Fruit fly (Drosophila melanogaster) whole organism, embryonic: Measurements from ENCODE around the gene Jupiter.

Experiments
- ATbp ChIP-seq: fragments of 200-800 bp; sonication (Bioruptor generic); optimal IDR thresholded peaks from 2 replicates; lab custom pipeline; 2017; ENCODE audit warnings: missing biosample characterization, mild to moderate bottlenecking, missing genetic modification characterization, missing genetic modification reagents
- CG12155 ChIP-seq: fragments of 200-800 bp; sonication (Bioruptor generic); optimal IDR thresholded peaks from 3 replicates; lab custom pipeline; 2016; ENCODE audit warnings: missing biosample characterization, missing genetic modification characterization
- CG12236 ChIP-seq: fragments of 200-800 bp; sonication (Bioruptor generic); optimal IDR thresholded peaks from 2 replicates; lab custom pipeline; 2016; ENCODE audit warnings: missing biosample characterization, missing genetic modification characterization
- CG14965 ChIP-seq: fragments of 200-800 bp; sonication (Bioruptor generic); optimal IDR thresholded peaks from 2 replicates; lab custom pipeline; 2016; ENCODE audit warnings: missing biosample characterization, missing genetic modification characterization, borderline replicate concordance
- CG15073 ChIP-seq: fragments of 200-800 bp; sonication (Bioruptor generic); optimal IDR thresholded peaks from 2 replicates; lab custom pipeline; 2016; ENCODE audit warnings: missing biosample characterization, missing genetic modification characterization
- CG15601 ChIP-seq: fragments of 200-800 bp; sonication (Bioruptor generic); optimal IDR thresholded peaks from 3 replicates; lab custom pipeline; 2019; ENCODE audit warnings: missing biosample characterization, mild to moderate bottlenecking, missing genetic modification characterization, moderate library complexity
- CG1603 ChIP-seq: fragments of 200-800 bp; sonication (Bioruptor generic); optimal IDR thresholded peaks from 2 replicates; lab custom pipeline; 2019; ENCODE audit warnings: missing biosample characterization, mild to moderate bottlenecking, missing genetic modification characterization, moderate library complexity
- CG18262 ChIP-seq: fragments of 200-800 bp; optimal IDR thresholded peaks from 3 replicates; lab custom pipeline; 2019; ENCODE audit warnings: missing biosample characterization, mild to moderate bottlenecking, missing genetic modification characterization, moderate library complexity
- CG1832 ChIP-seq: fragments of 200-800 bp; sonication (Bioruptor generic); optimal IDR thresholded peaks from 2 replicates; lab custom pipeline; 2017; ENCODE audit warnings: missing biosample characterization, mild to moderate bottlenecking, missing genetic modification characterization, inconsistent platforms
- CG2120 ChIP-seq: fragments of 200-800 bp; sonication (Bioruptor generic); optimal IDR thresholded peaks from 3 replicates; lab custom pipeline; 2016; ENCODE audit warnings: missing biosample characterization, missing genetic modification characterization
- CG2875 ChIP-seq: fragments of 200-800 bp; sonication (Bioruptor generic); optimal IDR thresholded peaks from 2 replicates; lab custom pipeline; 2017; ENCODE audit warnings: missing biosample characterization, mild to moderate bottlenecking, missing genetic modification characterization, missing genetic modification reagents
- CG2889 ChIP-seq: fragments of 200-800 bp; sonication (Bioruptor generic); IDR thresholded peaks from 3 replicates; pipeline ENCODE4 v1.3.6; 2022; ENCODE audit warnings: missing biosample characterization, missing genetic modification characterization
- CG3065 ChIP-seq: fragments of 200-800 bp; sonication (Bioruptor generic); optimal IDR thresholded peaks from 2 replicates; lab custom pipeline; 2016; ENCODE audit warnings: missing biosample characterization, missing genetic modification characterization
- CG33557 ChIP-seq: fragments of 200-800 bp; sonication (Bioruptor generic); optimal IDR thresholded peaks from 2 replicates; lab custom pipeline; 2019; ENCODE audit warnings: missing biosample characterization, mild to moderate bottlenecking, missing genetic modification characterization, moderate library complexity
- CG4707 ChIP-seq: fragments of 200-800 bp; sonication (Bioruptor generic); optimal IDR thresholded peaks from 2 replicates; lab custom pipeline; 2018; ENCODE audit warnings: missing biosample characterization, mild to moderate bottlenecking, missing genetic modification characterization, moderate library complexity
- CG4854 ChIP-seq: fragments of 200-800 bp; sonication (Bioruptor generic); optimal IDR thresholded peaks from 2 replicates; lab custom pipeline; 2016; ENCODE audit warnings: missing biosample characterization, missing genetic modification characterization, inconsistent platforms
- Deaf1 ChIP-seq: fragments of 200-800 bp; optimal IDR thresholded peaks from 3 replicates; lab custom pipeline; 2019; ENCODE audit warnings: missing biosample characterization, mild to moderate bottlenecking, missing genetic modification characterization, moderate library complexity
- Drgx ChIP-seq: fragments of 200-800 bp; sonication (Bioruptor generic); IDR thresholded peaks from 2 replicates; pipeline ENCODE4 v1.3.6; 2022; ENCODE audit warnings: missing biosample characterization, missing genetic modification characterization
- E2f2 ChIP-seq: fragments of 200-800 bp; sonication (Bioruptor generic); IDR thresholded peaks from 2 replicates; pipeline ENCODE4 v1.3.6; 2022; ENCODE audit warnings: missing biosample characterization, missing genetic modification characterization
- Ets65A ChIP-seq: fragments of 200-800 bp; sonication (Bioruptor generic); peaks from one replicate; lab custom pipeline; 2016; ENCODE audit warnings: missing biosample characterization, missing genetic modification characterization
- HLH4C ChIP-seq: fragments of 200-800 bp; sonication (Bioruptor generic); IDR thresholded peaks from 3 replicates; pipeline ENCODE4 v1.3.6; 2022; ENCODE audit warnings: missing biosample characterization, missing genetic modification characterization; ENCODE audit not compliant: partially characterized antibody
- Lhr ChIP-seq: fragments of 200-800 bp; sonication (Bioruptor generic); optimal IDR thresholded peaks from 3 replicates; lab custom pipeline; 2017; ENCODE audit warnings: mild to moderate bottlenecking, missing biosample characterization, missing genetic modification reagents, missing genetic modification characterization
- MESR4 ChIP-seq: fragments of 200-800 bp; sonication (Bioruptor generic); optimal IDR thresholded peaks from 2 replicates; lab custom pipeline; 2018; ENCODE audit warnings: missing biosample characterization, mild to moderate bottlenecking, missing genetic modification characterization, moderate library complexity
- NK7.1 ChIP-seq: fragments of 200-800 bp; sonication (Bioruptor generic); optimal IDR thresholded peaks from 3 replicates; lab custom pipeline; 2016; ENCODE audit warnings: missing biosample characterization, missing genetic modification characterization
- Spps ChIP-seq: fragments of 200-800 bp; sonication (Bioruptor generic); optimal IDR thresholded peaks from 2 replicates; lab custom pipeline; 2018; ENCODE audit warnings: missing biosample characterization, mild to moderate bottlenecking, missing genetic modification characterization
- Tbp ChIP-seq: fragments of >200 bp; optimal IDR thresholded peaks from 2 replicates; lab custom pipeline; 2018; ENCODE audit warnings: missing biosample characterization, missing genetic modification characterization
- Trl ChIP-seq, 3 experiments: fragments of >200 bp in 2 of 3; fragments of 200-800 bp in 1 of 3; sonication (Bioruptor generic) in 1 of 3; optimal IDR thresholded peaks; 2 replicates in 1 of 3; 3 replicates in 2 of 3; lab custom pipeline; 2016 to 2017; ENCODE audit warnings: missing biosample characterization in 1 of 3, missing genetic modification characterization in 1 of 3
- bowl ChIP-seq: fragments of 200-800 bp; sonication (Bioruptor generic); IDR thresholded peaks from 2 replicates; pipeline ENCODE4 v1.3.6; 2022; ENCODE audit warnings: missing biosample characterization, missing genetic modification characterization
- btn ChIP-seq: fragments of 200-800 bp; sonication (Bioruptor generic); optimal IDR thresholded peaks from 2 replicates; lab custom pipeline; 2016; ENCODE audit warnings: missing biosample characterization, missing genetic modification characterization
- crc ChIP-seq: fragments of 200-800 bp; sonication (Bioruptor generic); optimal IDR thresholded peaks from 2 replicates; lab custom pipeline; 2016; ENCODE audit warnings: missing biosample characterization, missing genetic modification characterization
- crol ChIP-seq: fragments of 200-800 bp; sonication (Bioruptor generic); IDR thresholded peaks from 2 replicates; pipeline ENCODE4 v1.3.6; 2022; ENCODE audit warnings: missing biosample characterization, missing genetic modification characterization
- dmrt11E ChIP-seq: fragments of 200-800 bp; sonication (Bioruptor generic); optimal IDR thresholded peaks from 3 replicates; lab custom pipeline; 2018; ENCODE audit warnings: missing biosample characterization, mild to moderate bottlenecking, missing genetic modification characterization, moderate library complexity
- gcm ChIP-seq: fragments of 200-800 bp; sonication (Bioruptor generic); optimal IDR thresholded peaks from 2 replicates; lab custom pipeline; 2019; ENCODE audit warnings: missing biosample characterization, mild to moderate bottlenecking, missing genetic modification characterization, moderate library complexity
- grn ChIP-seq: fragments of 200-800 bp; sonication (Bioruptor generic); optimal IDR thresholded peaks from 3 replicates; lab custom pipeline; 2017; ENCODE audit warnings: missing biosample characterization, missing genetic modification characterization
- gsb ChIP-seq: fragments of 200-800 bp; sonication (Bioruptor generic); IDR thresholded peaks from 2 replicates; pipeline ENCODE4 v1.3.6; 2022; ENCODE audit warnings: missing biosample characterization, missing genetic modification characterization
- ken ChIP-seq: fragments of 200-800 bp; sonication (Bioruptor generic); IDR thresholded peaks from 3 replicates; pipeline ENCODE4 v1.3.6; 2022; ENCODE audit warnings: missing biosample characterization, missing genetic modification characterization
- nom ChIP-seq: fragments of 200-800 bp; sonication (Bioruptor generic); optimal IDR thresholded peaks from 2 replicates; lab custom pipeline; 2017; ENCODE audit warnings: missing biosample characterization, missing genetic modification characterization, mild to moderate bottlenecking, moderate library complexity, missing genetic modification reagents
- onecut ChIP-seq: fragments of 200-800 bp; sonication (Bioruptor generic); IDR thresholded peaks from 2 replicates; pipeline ENCODE4 v1.3.6; 2022; ENCODE audit warnings: missing biosample characterization, missing genetic modification characterization
- shn ChIP-seq: fragments of 200-800 bp; sonication (Bioruptor generic); optimal IDR thresholded peaks from 3 replicates; lab custom pipeline; 2016; ENCODE audit warnings: missing biosample characterization, missing genetic modification characterization
- sima ChIP-seq: fragments of 200-800 bp; sonication (Bioruptor generic); optimal IDR thresholded peaks from 2 replicates; lab custom pipeline; 2016; ENCODE audit warnings: missing biosample characterization, missing genetic modification characterization
- sisA ChIP-seq: fragments of 200-800 bp; sonication (Bioruptor generic); IDR thresholded peaks from 2 replicates; pipeline ENCODE4 v1.3.6; 2022; ENCODE audit warnings: missing biosample characterization, missing genetic modification characterization
- slbo ChIP-seq: fragments of 200-800 bp; sonication (Bioruptor generic); IDR thresholded peaks from 2 replicates; pipeline ENCODE4 v1.3.6; 2022; ENCODE audit warnings: missing biosample characterization, missing genetic modification characterization
- tna ChIP-seq: fragments of 200-800 bp; sonication (Bioruptor generic); IDR thresholded peaks from 2 replicates; pipeline ENCODE4 v1.3.6; 2022; ENCODE audit warnings: missing biosample characterization, missing genetic modification characterization; ENCODE audit not compliant: partially characterized antibody
- toy ChIP-seq: fragments of 200-800 bp; sonication (Bioruptor generic); IDR thresholded peaks from 2 replicates; pipeline ENCODE4 v1.3.6; 2022; ENCODE audit warnings: missing biosample characterization, missing genetic modification characterization
- ttk ChIP-seq: fragments of 200-800 bp; sonication (Bioruptor generic); IDR thresholded peaks from 2 replicates; pipeline ENCODE4 v2.1.2; 2022; ENCODE audit warnings: missing biosample characterization, missing genetic modification characterization
- unc-4 ChIP-seq: fragments of 200-800 bp; sonication (Bioruptor generic); IDR thresholded peaks from 2 replicates; pipeline ENCODE4 v1.3.6; 2022; ENCODE audit warnings: missing biosample characterization, missing genetic modification characterization; ENCODE audit not compliant: partially characterized antibody
- vfl ChIP-seq: fragments of 200-800 bp; sonication (Bioruptor generic); optimal IDR thresholded peaks from 2 replicates; lab custom pipeline; 2016; ENCODE audit warnings: missing biosample characterization, missing genetic modification characterization
- wdn ChIP-seq: fragments of 200-800 bp; sonication (Bioruptor generic); IDR thresholded peaks from 2 replicates; pipeline ENCODE4 v1.3.6; 2022; ENCODE audit warnings: missing biosample characterization, missing genetic modification characterization
- wek ChIP-seq: fragments of 200-800 bp; sonication (Bioruptor generic); optimal IDR thresholded peaks from 3 replicates; lab custom pipeline; 2018; ENCODE audit warnings: missing biosample characterization, mild to moderate bottlenecking, missing genetic modification characterization, moderate library complexity

Gene Jupiter

dm6 chr3R:11581340-11582252, 38.1 kb downstream of the Jupiter start, which contains the start of gene wkd (continued):
- TF ChIP-seq ttk (GFP tag; lab: Robert Waterston, UW) (no peak), CG12236 (GFP tag; lab: Kevin White, UChicago) (no peak), gcm (GFP tag; lab: Kevin White, UChicago) (no peak), CG2889 (GFP tag; lab: Robert Waterston, UW) (no peak), CG3065 (GFP tag; lab: Kevin White, UChicago) (no peak), Tbp (no peak), Lhr (GFP tag; lab: Kevin White, UChicago) (peak; percentile 79), onecut (GFP tag; lab: Robert Waterston, UW) (no peak), CG1832 (GFP tag; lab: Kevin White, UChicago) (no peak), shn (GFP tag; lab: Kevin White, UChicago) (no peak), Drgx (GFP tag; lab: Robert Waterston, UW) (no peak), CG18262 (tag; lab: Kevin White, UChicago) (no peak), gsb (GFP tag; lab: Robert Waterston, UW) (no peak), slbo (no peak), toy (no peak), CG14965 (GFP tag; lab: Kevin White, UChicago) (no peak), CG33557 (no peak), NK7.1 (GFP tag; lab: Kevin White, UChicago) (no peak), dmrt11E (tag; lab: Kevin White, UChicago) (no peak), wek (GFP tag; lab: Kevin White, UChicago) (no peak), ATbp (no peak), crc (GFP tag; lab: Kevin White, UChicago) (no peak), CG4854 (GFP tag; lab: Kevin White, UChicago) (no peak), CG4707 (GFP tag; lab: Kevin White, UChicago) (no peak), unc-4 (GFP tag; lab: Robert Waterston, UW) (peak; percentile 88), vfl (GFP tag; lab: Kevin White, UChicago) (peak; percentile 11), tna (peak; percentile 75; the same call in 1 of the 2 replicates), E2f2 (GFP tag; lab: Robert Waterston, UW) (peak; percentile 93), ken (GFP tag; lab: Robert Waterston, UW) (no peak), MESR4 (GFP tag; lab: Kevin White, UChicago) (peak; percentile 77), Trl (optimal IDR thresholded peaks at IDR 0.05; lab: Kevin White, UChicago) (peak in 1 of 2 experiments; percentile 61), Trl (GFP tag; optimal IDR thresholded peaks at IDR 0.05; lab: Kevin White, UChicago) (no peak), CG2120 (no peak), CG12155 (GFP tag; lab: Kevin White, UChicago) (peak; percentile 58), Deaf1 (no peak), sima (GFP tag; lab: Kevin White, UChicago) (no peak), CG2875 (GFP tag; lab: Kevin White, UChicago) (no peak), wdn (GFP tag; lab: Robert Waterston, UW) (no peak), crol (GFP tag; lab: Robert Waterston, UW) (peak; percentile 82), nom (GFP tag; lab: Kevin White, UChicago) (no peak), btn (no peak), CG1603 (tag; lab: Kevin White, UChicago) (no peak), CG15073 (GFP tag; lab: Kevin White, UChicago) (no peak), CG15601 (tag; lab: Kevin White, UChicago) (no peak), bowl (GFP tag; lab: Robert Waterston, UW) (no peak), sisA (GFP tag; lab: Robert Waterston, UW) (no peak), Spps (tag; lab: Kevin White, UChicago) (no peak), grn (GFP tag; lab: Kevin White, UChicago) (peak; percentile 64), Ets65A (GFP tag; lab: Kevin White, UChicago) (peak; percentile 90), HLH4C (GFP tag; lab: Robert Waterston, UW) (peak; percentile 78)
